Fruit fly (Drosophila melanogaster): ENCODE measurements around the gene CG13731.

DNA sequence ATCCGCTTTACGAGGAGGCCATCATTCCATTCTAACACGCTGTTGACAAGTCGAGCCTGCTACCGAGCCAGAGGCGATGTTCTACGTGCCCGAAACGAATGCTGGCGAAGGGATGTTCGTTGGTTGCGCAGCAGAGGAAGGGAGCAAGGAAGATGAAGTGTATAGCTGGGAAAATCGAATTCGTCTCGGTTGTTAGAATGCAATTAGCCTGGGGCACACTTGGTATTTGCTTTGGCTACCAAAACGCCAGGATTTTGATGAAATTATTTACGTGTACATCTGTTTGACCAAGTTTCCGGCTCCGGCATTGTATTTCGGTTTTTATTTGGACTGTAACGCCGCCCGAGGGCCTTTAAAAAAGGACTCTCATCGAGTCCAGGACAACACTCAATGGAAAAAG lies 31.3 kb downstream of the CG13731 start:
- TF ChIP-seq usp (GFP tag; optimal IDR thresholded peaks at IDR 0.05), result no peak
- TF ChIP-seq psq (optimal IDR thresholded peaks at IDR 0.05), result no peak
- TF ChIP-seq EcR (GFP tag; optimal IDR thresholded peaks at IDR 0.05), result no peak

Measured in whole organism.